Worm (Caenorhabditis elegans) whole organism, young adult: Measurements from ENCODE around the gene bath-47.

Experiments used
- B0336.3 ChIP-seq: fragments of 200-800 bp; sonication (Bioruptor generic); IDR thresholded peaks from 2 replicates; pipeline ENCODE4 v1.3.6; 2022; ENCODE audit warnings: missing genetic modification characterization, missing compliant biosample characterization
- atf-7 ChIP-seq: sonication (generic microtip); optimal IDR thresholded peaks from 2 replicates; lab custom pipeline; 2017; ENCODE audit warnings: mild to moderate bottlenecking, missing genetic modification characterization, missing compliant biosample characterization
- lin-35 ChIP-seq, 3 experiments: fragments of 150-350 bp in 2 of 3; sonication (generic microtip) in 1 of 3; optimal IDR thresholded peaks; 2 replicates each; lab custom pipeline; 2014 to 2018; ENCODE audit warnings: missing biosample characterization in 3 of 3, missing genetic modification characterization in 3 of 3, missing genetic modification reagents in 3 of 3
- nhr-120 ChIP-seq: fragments of 200-800 bp; sonication (Bioruptor generic); IDR thresholded peaks from 2 replicates; pipeline ENCODE4 v1.3.6; 2022; ENCODE audit warnings: missing genetic modification characterization, missing compliant biosample characterization
- nhr-90 ChIP-seq: sonication (generic microtip); optimal IDR thresholded peaks from 2 replicates; lab custom pipeline; 2016; ENCODE audit warnings: missing genotype, mild to moderate bottlenecking, missing genetic modification characterization, missing compliant biosample characterization
- rcor-1 ChIP-seq: fragments of 200-800 bp; sonication (Bioruptor generic); IDR thresholded peaks from 2 replicates; pipeline ENCODE4 v1.3.6; 2022; ENCODE audit warnings: missing genetic modification reagents, missing genetic modification characterization, missing compliant biosample characterization
- sea-2 ChIP-seq: fragments of 200-800 bp; sonication (Bioruptor generic); IDR thresholded peaks from 2 replicates; pipeline ENCODE4 v1.3.6; 2022; ENCODE audit warnings: missing genetic modification characterization, missing compliant biosample characterization
- unc-62 ChIP-seq: fragments of 150-350 bp; optimal IDR thresholded peaks from 2 replicates; lab custom pipeline; 2014; ENCODE audit warnings: missing biosample characterization, missing genetic modification reagents, missing genetic modification characterization
- ztf-22 ChIP-seq: fragments of 200-800 bp; sonication (Bioruptor generic); optimal IDR thresholded peaks from 2 replicates; lab custom pipeline; 2018; ENCODE audit warnings: mild to moderate bottlenecking, missing genetic modification characterization, moderate library complexity, missing compliant biosample characterization

- no peak for TF ChIP-seq B0336.3 (GFP tag; lab: Robert Waterston, UW)
- TF ChIP-seq sea-2 (GFP tag; lab: Robert Waterston, UW): no peak
- no peak for TF ChIP-seq rcor-1 (GFP tag; lab: Robert Waterston, UW)
- TF ChIP-seq nhr-90 (tag; lab: Kevin White, UChicago): no peak
- no peak for TF ChIP-seq lin-35 (GFP tag; optimal IDR thresholded peaks at IDR 0.05; lab: Kevin White, UChicago)
- TF ChIP-seq atf-7 (tag; lab: Kevin White, UChicago): no peak
- TF ChIP-seq nhr-120: no peak
- no peak for TF ChIP-seq ztf-22 (GFP tag; lab: Kevin White, UChicago)
- TF ChIP-seq unc-62 (GFP tag; lab: Kevin White, UChicago): no peak
Measured at ce11 chrII:1584140-1584539, 17.5 kb upstream of the bath-47 start, which contains the start of gene clec-21.
